Worm (Caenorhabditis elegans): ENCODE data around the gene K08E5.5.
A peak's percentile ranks its signal among the peaks of the same experiment; 100 is the strongest.

DNA sequence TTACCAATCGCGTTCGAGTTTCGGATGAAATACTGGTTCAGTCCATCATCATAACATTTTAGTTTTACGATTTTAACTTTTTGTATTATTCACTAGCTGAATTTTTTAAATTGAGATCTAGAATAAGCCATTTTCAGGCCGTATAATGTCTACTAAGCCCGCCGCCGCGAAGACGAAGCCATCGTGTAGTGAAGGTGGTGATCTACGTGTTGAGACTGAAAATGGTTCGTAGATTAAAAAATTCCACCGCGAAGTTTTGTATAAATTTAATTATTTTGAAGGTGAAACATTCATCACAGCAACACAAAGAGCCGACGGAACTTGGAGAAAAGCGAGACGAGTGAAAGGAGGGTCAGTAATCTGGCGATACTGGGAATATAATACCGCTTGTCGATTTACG lies 49.4 kb upstream of the K08E5.5 start, which contains the start of gene T20G5.9:
- TF ChIP-seq hmg-4 (GFP tag; optimal IDR thresholded peaks at IDR 0.05) (no peak), ceh-13 (GFP tag; optimal IDR thresholded peaks at IDR 0.05) (no peak), ama-1 (optimal IDR thresholded peaks at IDR 0.05) (peak; percentile 62), tbx-37 (GFP tag; conservative IDR thresholded peaks at IDR 0.05) (no peak)
